Fruit fly (Drosophila melanogaster): ENCODE measurements around the gene fon.

The fon gene

DNA sequence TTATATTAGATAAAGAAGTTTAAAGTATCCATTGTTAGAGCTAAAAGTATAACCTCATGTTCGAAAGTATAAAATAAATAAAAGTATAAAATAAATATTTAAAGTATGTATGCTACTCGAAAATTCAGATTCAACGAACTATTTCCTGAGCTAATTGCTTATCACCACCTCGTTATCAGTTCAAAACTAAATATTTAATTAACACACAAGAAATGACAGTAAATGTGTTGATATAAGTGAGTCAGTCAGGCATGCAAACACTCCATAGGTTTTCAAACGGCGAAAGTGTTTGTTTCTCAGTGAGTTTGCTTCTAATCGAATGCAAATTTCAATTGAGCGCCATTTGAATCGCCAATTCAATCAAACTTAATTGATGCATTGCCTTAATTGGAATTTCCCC lies 48.3 kb upstream of the fon start (continued):
- no peak for TF ChIP-seq Abd-B (GFP tag; optimal IDR thresholded peaks at IDR 0.05)
- TF ChIP-seq CG10979 (tag; optimal IDR thresholded peaks at IDR 0.05): peak; percentile 20
- TF ChIP-seq Ptx1 (GFP tag; IDR thresholded peaks at IDR 0.05): no peak
- peak; percentile 14 for TF ChIP-seq CG15479 (GFP tag; optimal IDR thresholded peaks at IDR 0.05)
- no peak for TF ChIP-seq sna (GFP tag; IDR thresholded peaks at IDR 0.05; ENCODE audit: partially characterized antibody)
- TF ChIP-seq Myb (GFP tag; optimal IDR thresholded peaks at IDR 0.05): no peak
- peak; percentile 17 for TF ChIP-seq CG10654 (GFP tag; optimal IDR thresholded peaks at IDR 0.05)
- TF ChIP-seq CG13775 (GFP tag; optimal IDR thresholded peaks at IDR 0.05): no peak
- TF ChIP-seq en (GFP tag; optimal IDR thresholded peaks at IDR 0.05): no peak
- TF ChIP-seq gem (tag; optimal IDR thresholded peaks at IDR 0.05): peak; percentile 67
- no peak for TF ChIP-seq CG2120 (GFP tag; optimal IDR thresholded peaks at IDR 0.05)
- no peak for TF ChIP-seq jigr1 (GFP tag; IDR thresholded peaks at IDR 0.05)
- no peak for TF ChIP-seq HLH54F (GFP tag; optimal IDR thresholded peaks at IDR 0.05)
- TF ChIP-seq hth (optimal IDR thresholded peaks at IDR 0.05): no peak
- TF ChIP-seq Eip74EF (GFP tag; optimal IDR thresholded peaks at IDR 0.05): peak in 1 of 2 experiments; percentile 63
- TF ChIP-seq CG17328 (GFP tag; IDR thresholded peaks at IDR 0.05): no peak
- no peak for TF ChIP-seq bab2 (GFP tag; optimal IDR thresholded peaks at IDR 0.05)
- TF ChIP-seq CG4328 (GFP tag; optimal IDR thresholded peaks at IDR 0.05): peak; percentile 60
- no peak for TF ChIP-seq Mes4 (GFP tag; optimal IDR thresholded peaks at IDR 0.05)
- peak; percentile 55 for TF ChIP-seq CG8924 (tag; optimal IDR thresholded peaks at IDR 0.05)
- TF ChIP-seq Scr (GFP tag; IDR thresholded peaks at IDR 0.05; ENCODE audit: partially characterized antibody): no peak
- no peak for TF ChIP-seq CG4424 (GFP tag; optimal IDR thresholded peaks at IDR 0.05)
- TF ChIP-seq Dfd (GFP tag; optimal IDR thresholded peaks at IDR 0.05): no peak
- no peak for TF ChIP-seq Atf6 (GFP tag; IDR thresholded peaks at IDR 0.05)
- no peak for TF ChIP-seq ro (GFP tag; IDR thresholded peaks at IDR 0.05)
- TF ChIP-seq chif (GFP tag; optimal IDR thresholded peaks at IDR 0.05): peak in 1 of 2 experiments; percentile 3
- no peak for TF ChIP-seq yki (optimal IDR thresholded peaks at IDR 0.05)
- peak; percentile 38 for TF ChIP-seq CG4707 (GFP tag; optimal IDR thresholded peaks at IDR 0.05)
- peak; percentile 15 for TF ChIP-seq CG15269 (tag; optimal IDR thresholded peaks at IDR 0.05)
- peak; percentile 16 for TF ChIP-seq ewg (GFP tag; optimal IDR thresholded peaks at IDR 0.05)
- TF ChIP-seq CG3726 (GFP tag; IDR thresholded peaks at IDR 0.05): no peak
- no peak for TF ChIP-seq CG14965 (GFP tag; optimal IDR thresholded peaks at IDR 0.05; ENCODE audit: borderline replicate concordance)
- no peak for TF ChIP-seq CG31224 (GFP tag; IDR thresholded peaks at IDR 0.05)
- peak; percentile 79 for TF ChIP-seq BtbVII (GFP tag; optimal IDR thresholded peaks at IDR 0.05)
- no peak for TF ChIP-seq CG30020 (tag; optimal IDR thresholded peaks at IDR 0.05)
- TF ChIP-seq shn (GFP tag; optimal IDR thresholded peaks at IDR 0.05): no peak
- TF ChIP-seq CG8388 (GFP tag; optimal IDR thresholded peaks at IDR 0.05): no peak
- no peak for TF ChIP-seq pnt (GFP tag; optimal IDR thresholded peaks at IDR 0.05)
- no peak for TF ChIP-seq HmgD (GFP tag; optimal IDR thresholded peaks at IDR 0.05)
- no peak for TF ChIP-seq Oaz (GFP tag; IDR thresholded peaks at IDR 0.05)
- no peak for TF ChIP-seq Bgb (GFP tag; IDR thresholded peaks at IDR 0.05; ENCODE audit: partially characterized antibody)
- TF ChIP-seq CG12219 (GFP tag; optimal IDR thresholded peaks at IDR 0.05): peak; percentile 62
- no peak for TF ChIP-seq Oli (tag; optimal IDR thresholded peaks at IDR 0.05)
- TF ChIP-seq btn (GFP tag; optimal IDR thresholded peaks at IDR 0.05): no peak
- TF ChIP-seq chm (GFP tag; IDR thresholded peaks at IDR 0.05): no peak
- TF ChIP-seq Hr78 (GFP tag; optimal IDR thresholded peaks at IDR 0.05): peak in 1 of 2 experiments; percentile 42
- TF ChIP-seq disco-r (GFP tag; optimal IDR thresholded peaks at IDR 0.05): no peak
- no peak for TF ChIP-seq CG16863 (GFP tag; optimal IDR thresholded peaks at IDR 0.05)
- TF ChIP-seq Dek (tag; optimal IDR thresholded peaks at IDR 0.05): no peak
- TF ChIP-seq ATbp (GFP tag; optimal IDR thresholded peaks at IDR 0.05): peak; percentile 87
- TF ChIP-seq vfl (GFP tag; optimal IDR thresholded peaks at IDR 0.05): no peak
- TF ChIP-seq seq (GFP tag; IDR thresholded peaks at IDR 0.05): no peak
